Worm (Caenorhabditis elegans): ENCODE results near the gene C25E10.10.

C25E10.10 gene

ce11 chrV:9055644-9056043, 509 bp downstream of the C25E10.10 start:
- TF ChIP-seq blmp-1 (tag; optimal IDR thresholded peaks at IDR 0.05; ENCODE audit: insufficient read depth) (no peak), nhr-21 (tag; optimal IDR thresholded peaks at IDR 0.05) (peak; percentile 11)

DNA sequence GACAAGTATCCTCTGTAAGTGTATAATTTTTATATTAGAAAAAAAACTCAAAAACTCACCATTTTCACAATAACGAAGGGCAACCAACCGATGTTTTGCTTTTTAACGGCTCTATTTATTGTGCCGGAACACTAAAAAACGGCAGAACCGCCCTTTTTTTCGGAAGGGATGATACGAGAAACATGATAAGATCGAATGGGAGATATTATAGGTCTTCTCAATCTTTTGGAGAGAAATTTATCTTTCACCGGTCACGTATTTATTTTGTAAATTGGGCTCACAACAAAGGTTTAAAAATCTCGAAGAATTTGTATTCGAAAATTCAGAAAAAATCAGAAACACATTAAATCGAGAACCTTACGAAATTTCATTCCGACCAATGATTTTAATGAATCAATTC, 1.4 kb downstream of the C25E10.10 start, which contains the start of gene swm-1:
Gene swm-1 (minus strand): TSS at position 101 of the 400 bp plus-strand sequence.
- TF ChIP-seq nhr-129 (tag; optimal IDR thresholded peaks at IDR 0.05): no peak
- no peak for TF ChIP-seq lin-39 (tag; optimal IDR thresholded peaks at IDR 0.05)
- no peak for TF ChIP-seq mbf-1 (tag; optimal IDR thresholded peaks at IDR 0.05)
- no peak for TF ChIP-seq nhr-237 (tag; optimal IDR thresholded peaks at IDR 0.05)
- TF ChIP-seq egl-27 (tag; optimal IDR thresholded peaks at IDR 0.05): no peak
- TF ChIP-seq unc-55 (GFP tag; optimal IDR thresholded peaks at IDR 0.05): no peak
- no peak for TF ChIP-seq crh-2 (tag; optimal IDR thresholded peaks at IDR 0.05)
- no peak for TF ChIP-seq elt-1 (tag; optimal IDR thresholded peaks at IDR 0.05)
- no peak for TF ChIP-seq mdl-1 (tag; optimal IDR thresholded peaks at IDR 0.05)
- TF ChIP-seq aly-2 (tag; optimal IDR thresholded peaks at IDR 0.05): no peak
- TF ChIP-seq skn-1 (tag; optimal IDR thresholded peaks at IDR 0.05): no peak
- no peak for TF ChIP-seq blmp-1 (tag; optimal IDR thresholded peaks at IDR 0.05; ENCODE audit: insufficient read depth)

- TF ChIP-seq zag-1 (tag; optimal IDR thresholded peaks at IDR 0.05): no peak
- no peak for TF ChIP-seq alr-1 (tag; optimal IDR thresholded peaks at IDR 0.05)
- no peak for TF ChIP-seq aly-2 (tag; optimal IDR thresholded peaks at IDR 0.05)
- TF ChIP-seq lin-11 (tag; optimal IDR thresholded peaks at IDR 0.05): no peak
- TF ChIP-seq fos-1 (tag; optimal IDR thresholded peaks at IDR 0.05): no peak
- no peak for TF ChIP-seq nhr-237 (tag; optimal IDR thresholded peaks at IDR 0.05)
- no peak for TF ChIP-seq mbf-1 (tag; optimal IDR thresholded peaks at IDR 0.05)
- no peak for TF ChIP-seq gmeb-1 (tag; optimal IDR thresholded peaks at IDR 0.05)
- no peak for TF ChIP-seq unc-39 (tag; optimal IDR thresholded peaks at IDR 0.05)
- no peak for TF ChIP-seq lsy-2 (tag; optimal IDR thresholded peaks at IDR 0.05)
- TF ChIP-seq lin-13 (GFP tag; optimal IDR thresholded peaks at IDR 0.05): no peak
- TF ChIP-seq R02D3.7 (tag; optimal IDR thresholded peaks at IDR 0.05): no peak
- TF ChIP-seq ama-1 (optimal IDR thresholded peaks at IDR 0.05): no peak
- TF ChIP-seq C34F6.9 (tag; optimal IDR thresholded peaks at IDR 0.05): no peak
- TF ChIP-seq sem-4 (tag; optimal IDR thresholded peaks at IDR 0.05): no peak
- TF ChIP-seq sma-9 (GFP tag; optimal IDR thresholded peaks at IDR 0.05): no peak
- no peak for TF ChIP-seq sma-9 (tag; optimal IDR thresholded peaks at IDR 0.05)
- TF ChIP-seq crh-2 (tag; optimal IDR thresholded peaks at IDR 0.05): no peak
- no peak for TF ChIP-seq mdl-1 (tag; optimal IDR thresholded peaks at IDR 0.05)
Measured at ce11 chrV:9053969-9054368, 2.2 kb downstream of the C25E10.10 start, which contains the start of gene C25E10.8. C25E10.8 (minus strand) TSS chrV:9054069.

DNA sequence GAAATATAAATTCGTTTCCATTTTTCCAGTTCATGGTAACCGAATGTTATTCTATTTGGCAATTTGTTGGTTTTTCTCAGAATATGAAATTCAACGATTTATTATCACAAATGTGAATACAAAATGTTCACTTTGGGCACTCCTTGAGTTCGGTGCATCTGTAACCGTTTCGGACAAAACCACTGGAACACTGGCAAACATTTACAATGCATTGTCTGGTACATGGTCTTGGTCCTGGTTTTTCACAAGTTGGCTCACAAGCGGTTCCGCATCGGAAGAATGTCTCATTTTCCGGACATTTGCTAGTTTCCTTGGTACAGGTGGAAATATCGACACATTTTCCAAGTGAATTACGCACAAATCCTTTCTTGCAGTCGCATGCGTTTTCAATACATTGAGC, 2.9 kb downstream of the C25E10.10 start:
- TF ChIP-seq ztf-4 (tag; optimal IDR thresholded peaks at IDR 0.05) (no peak), nhr-129 (tag; optimal IDR thresholded peaks at IDR 0.05) (no peak), nhr-11 (tag; optimal IDR thresholded peaks at IDR 0.05) (no peak), C34F6.9 (tag; optimal IDR thresholded peaks at IDR 0.05) (no peak), mab-5 (tag; optimal IDR thresholded peaks at IDR 0.05) (no peak), sma-9 (GFP tag; optimal IDR thresholded peaks at IDR 0.05) (no peak), sma-9 (tag; optimal IDR thresholded peaks at IDR 0.05) (no peak), ztf-1 (GFP tag; conservative IDR thresholded peaks at IDR 0.05) (no peak), crh-2 (tag; optimal IDR thresholded peaks at IDR 0.05) (no peak), skn-1 (tag; optimal IDR thresholded peaks at IDR 0.05) (no peak), egl-27 (tag; optimal IDR thresholded peaks at IDR 0.05) (no peak)

DNA sequence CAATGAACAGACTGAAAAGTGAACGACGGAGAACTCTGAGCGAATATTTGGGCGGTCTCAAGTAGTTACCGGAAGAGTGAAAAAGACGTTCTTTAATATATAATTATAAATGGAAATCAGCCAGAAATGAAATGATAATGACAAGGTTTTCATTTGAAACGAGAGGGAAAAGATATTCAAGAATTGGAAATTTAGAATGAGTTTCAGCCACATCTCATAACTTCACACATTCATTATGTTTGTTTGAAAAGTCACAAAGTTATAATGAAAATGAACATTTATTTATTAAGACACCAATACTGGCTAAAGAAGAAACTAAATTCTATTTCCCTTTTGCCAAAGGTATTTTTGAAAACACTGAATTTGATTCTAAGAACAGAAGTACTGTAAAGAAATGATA, 5.1 kb downstream of the C25E10.10 start, which contains the start of gene C25E10.7:
Gene C25E10.7 (minus strand): TSS at position 101 of the 400 bp plus-strand sequence.
- TF ChIP-seq nhr-11 (tag; optimal IDR thresholded peaks at IDR 0.05) (no peak), lin-11 (tag; optimal IDR thresholded peaks at IDR 0.05) (no peak), elt-3 (tag; optimal IDR thresholded peaks at IDR 0.05) (no peak), nhr-6 (tag; optimal IDR thresholded peaks at IDR 0.05) (no peak)

- TF ChIP-seq elt-1 (tag; optimal IDR thresholded peaks at IDR 0.05) (no peak), nhr-12 (tag; optimal IDR thresholded peaks at IDR 0.05) (no peak), sma-3 (GFP tag; optimal IDR thresholded peaks at IDR 0.05) (no peak), nhr-77 (tag; optimal IDR thresholded peaks at IDR 0.05) (no peak), R02D3.7 (tag; optimal IDR thresholded peaks at IDR 0.05) (no peak), ZK546.5 (tag; optimal IDR thresholded peaks at IDR 0.05) (no peak), unc-62 (GFP tag; optimal IDR thresholded peaks at IDR 0.05) (no peak), nhr-21 (tag; optimal IDR thresholded peaks at IDR 0.05) (no peak), nhr-11 (tag; optimal IDR thresholded peaks at IDR 0.05) (no peak), nhr-23 (tag; optimal IDR thresholded peaks at IDR 0.05) (no peak), ztf-1 (GFP tag; conservative IDR thresholded peaks at IDR 0.05) (no peak), zag-1 (tag; optimal IDR thresholded peaks at IDR 0.05) (no peak), peb-1 (tag; optimal IDR thresholded peaks at IDR 0.05) (no peak), mdl-1 (tag; optimal IDR thresholded peaks at IDR 0.05) (no peak)
Measured at ce11 chrV:9049271-9049670, 6.9 kb downstream of the C25E10.10 start.

Measured in whole organism, L2 larva.